Worm (Caenorhabditis elegans) whole organism, young adult: ENCODE measurements around the gene hal-2.
A peak's percentile ranks its signal among the peaks of the same experiment; 100 is the strongest.

Experiments
- B0336.3 ChIP-seq: fragments of 200-800 bp; sonication (Bioruptor generic); IDR thresholded peaks from 2 replicates; pipeline ENCODE4 v1.3.6; 2022; ENCODE audit warnings: missing genetic modification characterization, missing compliant biosample characterization
- D2030.7 ChIP-seq: fragments of 200-800 bp; sonication (Bioruptor generic); IDR thresholded peaks from 2 replicates; pipeline ENCODE4 v1.3.6; 2022; ENCODE audit warnings: missing genetic modification reagents, missing genetic modification characterization, missing compliant biosample characterization
- F52B5.7 ChIP-seq: sonication (generic microtip); optimal IDR thresholded peaks from 2 replicates; lab custom pipeline; 2016; ENCODE audit warnings: mild to moderate bottlenecking, missing genetic modification characterization, missing compliant biosample characterization
- F57A8.1 ChIP-seq: fragments of 200-800 bp; sonication (Bioruptor generic); optimal IDR thresholded peaks from 2 replicates; lab custom pipeline; 2018; ENCODE audit warnings: mild to moderate bottlenecking, missing genetic modification characterization, moderate library complexity, missing compliant biosample characterization
- K12H6.12 ChIP-seq: fragments of 200-800 bp; sonication (Bioruptor generic); optimal IDR thresholded peaks from 2 replicates; lab custom pipeline; 2018; ENCODE audit warnings: mild to moderate bottlenecking, missing genetic modification characterization, missing compliant biosample characterization
- T26A5.8 ChIP-seq: sonication (generic microtip); optimal IDR thresholded peaks from 2 replicates; lab custom pipeline; 2016; ENCODE audit warnings: missing genetic modification characterization, missing compliant biosample characterization
- Y53F4B.3 ChIP-seq: fragments of 200-800 bp; sonication (Bioruptor generic); IDR thresholded peaks from 2 replicates; pipeline ENCODE4 v1.3.6; 2022; ENCODE audit warnings: missing genetic modification reagents, missing genetic modification characterization, missing compliant biosample characterization
- Y95B8A.8 ChIP-seq: fragments of 200-800 bp; sonication (Bioruptor generic); IDR thresholded peaks from 2 replicates; pipeline ENCODE4 v1.3.6; 2022; ENCODE audit warnings: missing genetic modification reagents, missing genetic modification characterization, missing compliant biosample characterization
- ZK185.1 ChIP-seq: sonication (generic microtip); optimal IDR thresholded peaks from 2 replicates; lab custom pipeline; 2016; ENCODE audit warnings: mild to moderate bottlenecking, missing genetic modification characterization, missing compliant biosample characterization; ENCODE audit not compliant: poor library complexity, severe bottlenecking
- akir-1 ChIP-seq: fragments of 200-800 bp; sonication (Bioruptor generic); optimal IDR thresholded peaks from 2 replicates; lab custom pipeline; 2018; ENCODE audit warnings: mild to moderate bottlenecking, missing genetic modification characterization, moderate library complexity, missing compliant biosample characterization
- ama-1 ChIP-seq, 3 experiments: fragments of 150-350 bp in 1 of 3; sonication (generic microtip) in 2 of 3; optimal IDR thresholded peaks; 2 replicates each; lab custom pipeline; 2014 to 2018; ENCODE audit warnings: missing biosample characterization in 2 of 3, missing genetic modification characterization in 2 of 3, missing genetic modification reagents in 2 of 3
- aptf-2 ChIP-seq: fragments of 200-800 bp; sonication (Bioruptor generic); conservative IDR thresholded peaks from 2 replicates; pipeline ENCODE4 v1.3.6; 2022; ENCODE audit warnings: missing genetic modification reagents, missing genetic modification characterization, missing compliant biosample characterization
- attf-5 ChIP-seq: fragments of 200-800 bp; sonication (Bioruptor generic); optimal IDR thresholded peaks from 2 replicates; lab custom pipeline; 2018; ENCODE audit warnings: mild to moderate bottlenecking, missing genetic modification characterization, missing compliant biosample characterization
- attf-6 ChIP-seq: fragments of 200-800 bp; sonication (Bioruptor generic); IDR thresholded peaks from 2 replicates; pipeline ENCODE4 v1.3.6; 2022; ENCODE audit warnings: missing genetic modification reagents, missing genetic modification characterization, missing compliant biosample characterization
- bed-2 ChIP-seq: fragments of 200-800 bp; sonication (Bioruptor generic); IDR thresholded peaks from 2 replicates; pipeline ENCODE4 v1.3.6; 2022; ENCODE audit warnings: missing genetic modification reagents, missing genetic modification characterization, missing compliant biosample characterization
- ccch-3 ChIP-seq: fragments of 200-800 bp; sonication (Bioruptor generic); optimal IDR thresholded peaks from 2 replicates; lab custom pipeline; 2018; ENCODE audit warnings: mild to moderate bottlenecking, missing genetic modification characterization, missing compliant biosample characterization
- ceh-79 ChIP-seq: sonication (generic microtip); optimal IDR thresholded peaks from 2 replicates; lab custom pipeline; 2017; ENCODE audit warnings: mild to moderate bottlenecking, missing genetic modification characterization, missing compliant biosample characterization
- ceh-91 ChIP-seq: fragments of 200-800 bp; sonication (Bioruptor generic); IDR thresholded peaks from 2 replicates; pipeline ENCODE4 v1.3.6; 2022; ENCODE audit warnings: missing genetic modification reagents, missing genetic modification characterization, missing compliant biosample characterization
- chd-7 ChIP-seq: sonication (generic microtip); optimal IDR thresholded peaks from 2 replicates; lab custom pipeline; 2016; ENCODE audit warnings: mild to moderate bottlenecking, missing genetic modification characterization, moderate library complexity, missing compliant biosample characterization
- dox-1 ChIP-seq: fragments of 200-800 bp; sonication (Bioruptor generic); IDR thresholded peaks from 2 replicates; pipeline ENCODE4 v1.3.6; 2022; ENCODE audit warnings: missing genetic modification reagents, missing genetic modification characterization, missing compliant biosample characterization
- egl-18 ChIP-seq: fragments of 200-800 bp; sonication (Bioruptor generic); IDR thresholded peaks from 2 replicates; pipeline ENCODE4 v1.3.6; 2022; ENCODE audit warnings: missing genetic modification reagents, missing genetic modification characterization, missing compliant biosample characterization
- egl-44 ChIP-seq: fragments of 200-800 bp; sonication (Bioruptor generic); IDR thresholded peaks from 2 replicates; pipeline ENCODE4 v1.3.6; 2022; ENCODE audit warnings: missing genetic modification reagents, missing genetic modification characterization, missing compliant biosample characterization
- egrh-3 ChIP-seq: fragments of 200-800 bp; sonication (Bioruptor generic); IDR thresholded peaks from 2 replicates; pipeline ENCODE4 v1.3.6; 2022; ENCODE audit warnings: missing genetic modification reagents, missing genetic modification characterization, missing compliant biosample characterization
- fkh-3 ChIP-seq: sonication (generic microtip); optimal IDR thresholded peaks from 2 replicates; lab custom pipeline; 2016; ENCODE audit warnings: mild to moderate bottlenecking, missing genetic modification characterization, missing compliant biosample characterization
- gei-17 ChIP-seq: fragments of 200-800 bp; sonication (Bioruptor generic); optimal IDR thresholded peaks from 2 replicates; lab custom pipeline; 2018; ENCODE audit warnings: mild to moderate bottlenecking, missing genetic modification characterization, missing compliant biosample characterization
- him-1 ChIP-seq: sonication (generic microtip); optimal IDR thresholded peaks from 2 replicates; lab custom pipeline; 2016; ENCODE audit warnings: missing genotype, missing genetic modification reagents, missing genetic modification characterization, missing compliant biosample characterization
- hmg-20 ChIP-seq: fragments of 200-800 bp; sonication (Bioruptor generic); IDR thresholded peaks from 2 replicates; pipeline ENCODE4 v1.3.6; 2022; ENCODE audit warnings: missing genetic modification reagents, missing genetic modification characterization, missing compliant biosample characterization
- let-526 ChIP-seq: fragments of 200-800 bp; sonication (Bioruptor generic); IDR thresholded peaks from 2 replicates; pipeline ENCODE4 v1.3.6; 2022; ENCODE audit warnings: missing genetic modification reagents, missing genetic modification characterization, missing compliant biosample characterization
- let-607 ChIP-seq, 2 experiments: fragments of 200-800 bp in 1 of 2; sonication (Bioruptor generic) in 1 of 2; sonication (generic microtip) in 1 of 2; optimal IDR thresholded peaks; 2 replicates each; lab custom pipeline; 2016 to 2018; ENCODE audit warnings: mild to moderate bottlenecking in 2 of 2, missing compliant biosample characterization in 2 of 2, missing genetic modification characterization in 2 of 2, moderate library complexity in 2 of 2, missing genotype in 1 of 2
- lin-40 ChIP-seq: sonication (generic microtip); optimal IDR thresholded peaks from 2 replicates; lab custom pipeline; 2016; ENCODE audit warnings: missing genetic modification characterization, mild to moderate bottlenecking, missing compliant biosample characterization, missing genotype, missing genetic modification reagents
- lin-54 ChIP-seq: fragments of 200-800 bp; sonication (Bioruptor generic); optimal IDR thresholded peaks from 2 replicates; lab custom pipeline; 2018; ENCODE audit warnings: mild to moderate bottlenecking, missing genetic modification characterization, missing compliant biosample characterization
- lir-1 ChIP-seq: fragments of 200-800 bp; sonication (Bioruptor generic); conservative IDR thresholded peaks from 2 replicates; pipeline ENCODE4 v1.3.6; 2022; ENCODE audit warnings: missing genetic modification reagents, missing genetic modification characterization, missing compliant biosample characterization
- madf-6 ChIP-seq: fragments of 200-800 bp; sonication (Bioruptor generic); IDR thresholded peaks from 2 replicates; pipeline ENCODE4 v1.3.6; 2022; ENCODE audit warnings: missing genetic modification reagents, missing genetic modification characterization, missing compliant biosample characterization
- mes-4 ChIP-seq: sonication (generic microtip); optimal IDR thresholded peaks from 2 replicates; lab custom pipeline; 2016; ENCODE audit warnings: missing genotype, missing genetic modification characterization, missing compliant biosample characterization
- pbrm-1 ChIP-seq: fragments of 200-800 bp; sonication (Bioruptor generic); IDR thresholded peaks from 2 replicates; pipeline ENCODE4 v1.3.6; 2022; ENCODE audit warnings: missing genetic modification reagents, missing genetic modification characterization, missing compliant biosample characterization
- rcor-1 ChIP-seq: fragments of 200-800 bp; sonication (Bioruptor generic); IDR thresholded peaks from 2 replicates; pipeline ENCODE4 v1.3.6; 2022; ENCODE audit warnings: missing genetic modification reagents, missing genetic modification characterization, missing compliant biosample characterization
- rec-8 ChIP-seq, 2 experiments: sonication (generic microtip); optimal IDR thresholded peaks; 2 replicates each; lab custom pipeline; 2016; ENCODE audit warnings: mild to moderate bottlenecking in 2 of 2, missing genetic modification characterization in 2 of 2, missing genetic modification reagents in 2 of 2, missing genotype in 2 of 2, missing biosample characterization in 1 of 2, missing compliant biosample characterization in 1 of 2, moderate library complexity in 1 of 2
- snpc-3.4 ChIP-seq: sonication (generic microtip); optimal IDR thresholded peaks from 2 replicates; lab custom pipeline; 2017; ENCODE audit warnings: missing genetic modification characterization, mild to moderate bottlenecking, missing compliant biosample characterization, antibody characterized with exemption, moderate library complexity, missing genotype, missing genetic modification reagents
- snpc-4 ChIP-seq, 5 experiments: fragments of 150-350 bp in 1 of 5; sonication (generic microtip) in 4 of 5; optimal IDR thresholded peaks; 2 replicates each; lab custom pipeline; 2014 to 2018; ENCODE audit warnings: missing genetic modification characterization in 5 of 5, missing biosample characterization in 3 of 5, antibody characterized with exemption in 2 of 5, mild to moderate bottlenecking in 2 of 5, missing compliant biosample characterization in 2 of 5, missing genotype in 2 of 5, moderate library complexity in 2 of 5, missing genetic modification reagents in 1 of 5
- somi-1 ChIP-seq: fragments of 200-800 bp; sonication (Bioruptor generic); optimal IDR thresholded peaks from 2 replicates; lab custom pipeline; 2018; ENCODE audit warnings: mild to moderate bottlenecking, missing genetic modification characterization, missing compliant biosample characterization
- unc-130 ChIP-seq: sonication (generic microtip); optimal IDR thresholded peaks from 2 replicates; lab custom pipeline; 2016; ENCODE audit warnings: missing genetic modification reagents, missing genetic modification characterization, missing compliant biosample characterization
- ztf-18 ChIP-seq: sonication (generic microtip); optimal IDR thresholded peaks from 2 replicates; lab custom pipeline; 2016; ENCODE audit warnings: missing genotype, mild to moderate bottlenecking, missing genetic modification characterization, missing compliant biosample characterization
- ztf-25 ChIP-seq: fragments of 200-800 bp; sonication (Bioruptor generic); IDR thresholded peaks from 2 replicates; pipeline ENCODE4 v1.3.6; 2022; ENCODE audit warnings: missing genetic modification reagents, missing genetic modification characterization, missing compliant biosample characterization
- ztf-28 ChIP-seq: fragments of 200-800 bp; sonication (Bioruptor generic); IDR thresholded peaks from 2 replicates; pipeline ENCODE4 v1.3.6; 2022; ENCODE audit warnings: missing genetic modification reagents, missing genetic modification characterization, missing compliant biosample characterization

Gene hal-2

DNA sequence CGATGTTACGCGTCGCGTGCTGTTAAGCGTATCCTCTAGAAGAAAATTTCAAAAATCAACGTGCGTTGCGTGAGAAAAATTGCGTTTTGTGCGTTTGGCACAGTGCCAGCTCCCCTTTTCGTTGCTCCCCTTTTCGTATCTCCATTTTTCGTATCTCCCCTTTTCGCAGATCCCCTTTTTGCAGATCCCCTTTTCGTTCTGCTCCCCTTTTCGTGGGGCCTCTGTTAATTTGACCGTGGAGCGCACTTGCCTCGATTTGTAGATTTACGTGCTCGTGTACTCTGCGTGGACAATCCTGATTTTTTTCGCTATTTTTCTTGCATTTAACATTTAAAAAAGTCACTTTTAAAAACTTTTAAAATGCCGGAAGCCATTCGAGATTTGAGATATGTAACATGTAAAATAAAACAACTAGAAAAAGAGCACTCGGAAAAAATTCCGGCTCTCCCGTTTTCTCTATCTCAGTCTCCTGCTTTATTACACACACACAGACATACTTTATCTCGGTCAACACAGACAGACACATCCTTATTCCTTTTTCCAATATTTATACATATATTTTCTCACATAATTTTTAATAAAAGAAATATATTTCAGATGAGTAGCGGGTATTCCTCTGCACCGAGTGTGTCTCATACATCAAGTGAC lies 35.0 kb upstream of the hal-2 start, which contains the start of gene ttll-4 (continued):
- no peak for TF ChIP-seq somi-1
- peak; percentile 47 for TF ChIP-seq attf-5 (GFP tag; lab: Kevin White, UChicago)
- no peak for TF ChIP-seq let-607 (tag; optimal IDR thresholded peaks at IDR 0.05; lab: Kevin White, UChicago)
- no peak for TF ChIP-seq F52B5.7 (tag; lab: Kevin White, UChicago)
- peak; percentile 46; the same call in 1 of the 2 replicates for TF ChIP-seq ceh-91 (GFP tag; lab: Robert Waterston, UW)
- TF ChIP-seq Y53F4B.3 (GFP tag; lab: Robert Waterston, UW): no peak
- no peak for TF ChIP-seq ccch-3 (GFP tag; lab: Kevin White, UChicago)
- no peak for TF ChIP-seq F57A8.1 (GFP tag; lab: Kevin White, UChicago)
- TF ChIP-seq K12H6.12: peak; percentile 22
- TF ChIP-seq unc-130 (GFP tag; lab: Kevin White, UChicago): peak; percentile 23
- peak; percentile 63; the same call in 1 of the 2 replicates for TF ChIP-seq rcor-1
- peak; percentile 81 for TF ChIP-seq dox-1 (GFP tag; lab: Robert Waterston, UW)
- TF ChIP-seq ztf-18 (tag; lab: Kevin White, UChicago): peak; percentile 44
- TF ChIP-seq ztf-28 (GFP tag; lab: Robert Waterston, UW): 0 out of 2 replicates have a peak, but pooled peaks have one; percentile 64
- 0 out of 2 replicates have a peak, but pooled peaks have one; percentile 11 for TF ChIP-seq attf-6 (GFP tag; lab: Robert Waterston, UW)
- peak; percentile 45; the same call in 1 of the 2 replicates for TF ChIP-seq pbrm-1 (GFP tag; lab: Robert Waterston, UW)
- no peak for TF ChIP-seq snpc-3.4 (tag; lab: Kevin White, UChicago)
- TF ChIP-seq lin-40 (tag; lab: Kevin White, UChicago): peak; percentile 32
- TF ChIP-seq him-1 (tag; lab: Kevin White, UChicago): no peak
- no peak for TF ChIP-seq mes-4
- TF ChIP-seq hmg-20: 0 out of 2 replicates have a peak, but pooled peaks have one; percentile 23
- peak; percentile 6 for TF ChIP-seq chd-7 (tag; lab: Kevin White, UChicago)
- peak in 1 of 2 experiments; percentile 11 for TF ChIP-seq rec-8 (tag; optimal IDR thresholded peaks at IDR 0.05; lab: Kevin White, UChicago)
- 0 out of 2 replicates have a peak, but pooled peaks have one; percentile 70 for TF ChIP-seq bed-2 (GFP tag; lab: Robert Waterston, UW)
- peak; percentile 31; the same call in 1 of the 2 replicates for TF ChIP-seq Y95B8A.8 (GFP tag; lab: Robert Waterston, UW)
- TF ChIP-seq madf-6 (GFP tag; lab: Robert Waterston, UW): peak; percentile 59
- TF ChIP-seq ztf-25 (GFP tag; lab: Robert Waterston, UW): 0 out of 2 replicates have a peak, but pooled peaks have one; percentile 56
- TF ChIP-seq fkh-3 (tag; lab: Kevin White, UChicago): no peak
- TF ChIP-seq lin-54 (GFP tag; lab: Kevin White, UChicago): peak; percentile 15
- peak; percentile 19 for TF ChIP-seq snpc-4 (GFP tag; optimal IDR thresholded peaks at IDR 0.05; lab: Kevin White, UChicago)
- TF ChIP-seq snpc-4 (tag; optimal IDR thresholded peaks at IDR 0.05; lab: Kevin White, UChicago): no peak
- TF ChIP-seq ZK185.1 (tag; lab: Kevin White, UChicago): no peak
- TF ChIP-seq aptf-2 (GFP tag; lab: Robert Waterston, UW): no peak
- TF ChIP-seq ama-1 (optimal IDR thresholded peaks at IDR 0.05; lab: Kevin White, UChicago): no peak
- TF ChIP-seq ama-1 (GFP tag; optimal IDR thresholded peaks at IDR 0.05; lab: Kevin White, UChicago): no peak
- TF ChIP-seq B0336.3 (GFP tag; lab: Robert Waterston, UW): no peak
- TF ChIP-seq akir-1 (GFP tag; lab: Kevin White, UChicago): no peak
- TF ChIP-seq D2030.7 (GFP tag; lab: Robert Waterston, UW): peak; percentile 61; the same call in 1 of the 2 replicates
- 0 out of 2 replicates have a peak, but pooled peaks have one; percentile 16 for TF ChIP-seq egl-44
- TF ChIP-seq T26A5.8 (tag; lab: Kevin White, UChicago): no peak
- no peak for TF ChIP-seq gei-17 (GFP tag; lab: Kevin White, UChicago)
- TF ChIP-seq let-526 (GFP tag; lab: Robert Waterston, UW): 0 out of 2 replicates have a peak, but pooled peaks have one; percentile 14
- no peak for TF ChIP-seq egl-18 (GFP tag; lab: Robert Waterston, UW)
- peak; percentile 36; the same call in 1 of the 2 replicates for TF ChIP-seq lir-1 (GFP tag; lab: Robert Waterston, UW)
- no peak for TF ChIP-seq ceh-79 (tag; lab: Kevin White, UChicago)
- peak; percentile 63 for TF ChIP-seq egrh-3
